Fruit fly (Drosophila melanogaster): Measurements from ENCODE around the gene zfh1.
A peak's percentile ranks its signal among the peaks of the same experiment; 100 is the strongest.

zfh1 gene

DNA sequence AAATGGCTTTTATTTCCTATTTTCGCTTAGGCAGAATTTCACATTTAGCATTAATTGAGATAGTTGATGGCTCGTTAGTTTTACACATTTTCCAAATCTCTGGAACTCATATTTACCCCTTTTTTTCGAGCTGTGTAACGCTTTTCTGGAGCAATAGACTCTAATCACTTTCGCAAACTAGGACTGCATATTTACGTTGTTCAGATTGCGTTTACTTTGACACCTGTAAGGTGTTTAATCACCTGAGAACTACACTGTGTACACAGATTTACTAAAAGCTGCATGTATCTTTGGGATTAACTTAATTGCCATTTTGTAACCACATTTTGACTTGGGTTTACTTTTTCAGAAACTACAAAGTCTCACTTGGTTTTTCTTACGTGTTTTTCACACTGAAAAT is 37.1 kb downstream of the zfh1 start (continued):
- peak; percentile 19; the same call in 1 of the 2 replicates for TF ChIP-seq stc (GFP tag; IDR thresholded peaks at IDR 0.05)
- TF ChIP-seq Asciz (GFP tag; optimal IDR thresholded peaks at IDR 0.05), result peak; percentile 61
- TF ChIP-seq CG1233 (GFP tag; optimal IDR thresholded peaks at IDR 0.05), result peak; percentile 43
- peak; percentile 27 for TF ChIP-seq CG1647 (GFP tag; optimal IDR thresholded peaks at IDR 0.05)
- TF ChIP-seq lov (optimal IDR thresholded peaks at IDR 0.05), result no peak
- TF ChIP-seq lov (GFP tag; IDR thresholded peaks at IDR 0.05), result no peak
- peak; percentile 38 for TF ChIP-seq sens (GFP tag)
- 0 out of 2 replicates have a peak, but pooled peaks have one; percentile 37 for TF ChIP-seq onecut (GFP tag; IDR thresholded peaks at IDR 0.05)
- TF ChIP-seq CG6765 (GFP tag; optimal IDR thresholded peaks at IDR 0.05), result peak; percentile 41
- no peak for TF ChIP-seq nmo (GFP tag; optimal IDR thresholded peaks at IDR 0.05)

dm6 chr3R:30803212-30803814 is 37.6 kb downstream of the zfh1 start:
- TF ChIP-seq CG1832 (GFP tag; optimal IDR thresholded peaks at IDR 0.05) (peak; percentile 77), sd (tag; optimal IDR thresholded peaks at IDR 0.05) (peak; percentile 79), chinmo (GFP tag; IDR thresholded peaks at IDR 0.05; ENCODE audit: partially characterized antibody) (0 out of 4 replicates have a peak, but pooled peaks have one; percentile 27), chm (GFP tag; IDR thresholded peaks at IDR 0.05) (no peak), Trl (optimal IDR thresholded peaks at IDR 0.05) (peak; percentile 69 to 82), Trl (GFP tag; optimal IDR thresholded peaks at IDR 0.05) (no peak), Atf-2 (GFP tag; optimal IDR thresholded peaks at IDR 0.05) (no peak), pros (GFP tag; optimal IDR thresholded peaks at IDR 0.05) (peak; percentile 89), Med (GFP tag) (peak; percentile 2), CG8478 (optimal IDR thresholded peaks at IDR 0.05) (peak; percentile 62), stwl (tag; optimal IDR thresholded peaks at IDR 0.05) (no peak), CG31365 (tag; optimal IDR thresholded peaks at IDR 0.05) (no peak), amos (GFP tag; IDR thresholded peaks at IDR 0.05; ENCODE audit: partially characterized antibody) (0 out of 2 replicates have a peak, but pooled peaks have one; percentile 12), scrt (GFP tag; optimal IDR thresholded peaks at IDR 0.05) (no peak), CG12769 (tag; optimal IDR thresholded peaks at IDR 0.05) (peak; percentile 80), yki (optimal IDR thresholded peaks at IDR 0.05) (peak; percentile 40), Ets65A (GFP tag) (peak; percentile 81), cg (GFP tag; optimal IDR thresholded peaks at IDR 0.05) (peak; percentile 79), CG7963 (GFP tag; IDR thresholded peaks at IDR 0.05; ENCODE audit: partially characterized antibody) (0 out of 3 replicates have a peak, but pooled peaks have one; percentile 9), hbn (GFP tag; IDR thresholded peaks at IDR 0.05; ENCODE audit: partially characterized antibody) (peak; percentile 45; the same call in 1 of the 2 replicates), CG14014 (GFP tag; IDR thresholded peaks at IDR 0.05) (no peak), CG17385 (GFP tag; optimal IDR thresholded peaks at IDR 0.05) (peak; percentile 57), ara (GFP tag; IDR thresholded peaks at IDR 0.05) (0 out of 2 replicates have a peak, but pooled peaks have one; percentile 20), stc (GFP tag; IDR thresholded peaks at IDR 0.05) (0 out of 2 replicates have a peak, but pooled peaks have one; percentile 0), sug (tag; optimal IDR thresholded peaks at IDR 0.05) (peak; percentile 92), crol (GFP tag; IDR thresholded peaks at IDR 0.05) (peak; percentile 61), sens (GFP tag) (peak; percentile 55), CG15479 (GFP tag; optimal IDR thresholded peaks at IDR 0.05) (peak; percentile 93), Opbp (GFP tag; IDR thresholded peaks at IDR 0.05; ENCODE audit: partially characterized antibody) (0 out of 3 replicates have a peak, but pooled peaks have one; percentile 29), CG1602 (GFP tag; optimal IDR thresholded peaks at IDR 0.05) (no peak), CG5245 (GFP tag; optimal IDR thresholded peaks at IDR 0.05) (no peak)
